Worm (Caenorhabditis elegans): ENCODE data around the gene C01G6.2.
A peak's percentile ranks its signal among the peaks of the same experiment; 100 is the strongest.

The C01G6.2 gene

ce11 chrII:9271285-9271684, 4.4 kb downstream of the C01G6.2 start:
- no peak for TF ChIP-seq T23F11.4 (GFP tag; optimal IDR thresholded peaks at IDR 0.05)
- no peak for TF ChIP-seq unc-42 (tag; optimal IDR thresholded peaks at IDR 0.05)
- TF ChIP-seq pros-1 (tag; optimal IDR thresholded peaks at IDR 0.05): no peak
- no peak for TF ChIP-seq tbx-7 (tag; optimal IDR thresholded peaks at IDR 0.05)
- no peak for TF ChIP-seq fkh-10 (GFP tag; optimal IDR thresholded peaks at IDR 0.05)
- TF ChIP-seq ceh-30 (tag; optimal IDR thresholded peaks at IDR 0.05): no peak
- no peak for TF ChIP-seq ttx-3 (tag; optimal IDR thresholded peaks at IDR 0.05)
- no peak for TF ChIP-seq hlh-30 (tag; optimal IDR thresholded peaks at IDR 0.05; ENCODE audit: insufficient read depth)
- no peak for TF ChIP-seq Y22D7AL.16 (tag; optimal IDR thresholded peaks at IDR 0.05)
- TF ChIP-seq ama-1 (optimal IDR thresholded peaks at IDR 0.05): no peak

ce11 chrII:9272942-9273341, 6.1 kb downstream of the C01G6.2 start, which contains the start of gene C01G6.4:
C01G6.4 (minus strand) TSS chrII:9273042.
- TF ChIP-seq ceh-2 (tag; optimal IDR thresholded peaks at IDR 0.05): no peak
- no peak for TF ChIP-seq ceh-19 (GFP tag; optimal IDR thresholded peaks at IDR 0.05)
- TF ChIP-seq K09A11.1 (tag; optimal IDR thresholded peaks at IDR 0.05; ENCODE audit: insufficient read depth): no peak
- TF ChIP-seq hlh-30 (tag; optimal IDR thresholded peaks at IDR 0.05; ENCODE audit: insufficient read depth): no peak
- TF ChIP-seq tbx-2 (tag; optimal IDR thresholded peaks at IDR 0.05): no peak
- TF ChIP-seq nhr-232 (tag; optimal IDR thresholded peaks at IDR 0.05): no peak
- no peak for TF ChIP-seq mec-3 (tag; optimal IDR thresholded peaks at IDR 0.05; ENCODE audit: borderline replicate concordance)
- TF ChIP-seq syd-9 (tag; optimal IDR thresholded peaks at IDR 0.05): no peak
- no peak for TF ChIP-seq nfya-1 (tag; optimal IDR thresholded peaks at IDR 0.05)
- no peak for TF ChIP-seq ama-1 (optimal IDR thresholded peaks at IDR 0.05)
- no peak for TF ChIP-seq eyg-1 (tag; optimal IDR thresholded peaks at IDR 0.05)
- no peak for TF ChIP-seq hlh-13 (GFP tag; optimal IDR thresholded peaks at IDR 0.05)
- TF ChIP-seq ceh-22 (tag; optimal IDR thresholded peaks at IDR 0.05): no peak
- no peak for TF ChIP-seq pag-3 (tag; optimal IDR thresholded peaks at IDR 0.05; ENCODE audit: borderline replicate concordance)

ce11 chrII:9273984-9274383, 7.1 kb downstream of the C01G6.2 start:
- no peak for TF ChIP-seq elt-4 (tag; optimal IDR thresholded peaks at IDR 0.05)
- TF ChIP-seq pros-1 (tag; optimal IDR thresholded peaks at IDR 0.05): peak; percentile 55
- no peak for TF ChIP-seq T23F11.4 (GFP tag; optimal IDR thresholded peaks at IDR 0.05)
- no peak for TF ChIP-seq lin-11 (tag; optimal IDR thresholded peaks at IDR 0.05)
- TF ChIP-seq ceh-18 (tag; optimal IDR thresholded peaks at IDR 0.05): peak; percentile 67
- no peak for TF ChIP-seq gmeb-2 (tag; optimal IDR thresholded peaks at IDR 0.05)
- TF ChIP-seq sox-2 (GFP tag; IDR thresholded peaks at IDR 0.05): no peak
- peak; percentile 50 for TF ChIP-seq unc-42 (tag; optimal IDR thresholded peaks at IDR 0.05)
- TF ChIP-seq pag-3 (tag; optimal IDR thresholded peaks at IDR 0.05; ENCODE audit: borderline replicate concordance): no peak
- no peak for TF ChIP-seq fkh-6 (tag; optimal IDR thresholded peaks at IDR 0.05)
- TF ChIP-seq tbx-2 (tag; optimal IDR thresholded peaks at IDR 0.05): peak; percentile 53
- peak; percentile 33 for TF ChIP-seq ref-2 (tag; optimal IDR thresholded peaks at IDR 0.05)
- TF ChIP-seq ceh-31 (tag; optimal IDR thresholded peaks at IDR 0.05): peak; percentile 73
- TF ChIP-seq ceh-2 (tag; optimal IDR thresholded peaks at IDR 0.05): no peak
- peak; percentile 98 for TF ChIP-seq hlh-30 (tag; optimal IDR thresholded peaks at IDR 0.05; ENCODE audit: insufficient read depth)
- peak; percentile 39 for TF ChIP-seq ceh-34 (tag; optimal IDR thresholded peaks at IDR 0.05)
- peak; percentile 27 for TF ChIP-seq elt-2 (tag; optimal IDR thresholded peaks at IDR 0.05)
- peak; percentile 2 for TF ChIP-seq dve-1 (tag; optimal IDR thresholded peaks at IDR 0.05)
- TF ChIP-seq pax-1 (tag; optimal IDR thresholded peaks at IDR 0.05): no peak
- peak; percentile 81 for TF ChIP-seq nfya-1 (tag; optimal IDR thresholded peaks at IDR 0.05)
- TF ChIP-seq unc-55 (GFP tag; optimal IDR thresholded peaks at IDR 0.05): peak; percentile 91
- TF ChIP-seq tbx-7 (tag; optimal IDR thresholded peaks at IDR 0.05): no peak
- TF ChIP-seq lim-6 (tag; optimal IDR thresholded peaks at IDR 0.05): no peak
- TF ChIP-seq F13H6.1 (tag; optimal IDR thresholded peaks at IDR 0.05): no peak
- TF ChIP-seq rnt-1 (tag; optimal IDR thresholded peaks at IDR 0.05): peak; percentile 37
- no peak for TF ChIP-seq ama-1 (optimal IDR thresholded peaks at IDR 0.05)
- no peak for TF ChIP-seq ceh-45 (GFP tag; IDR thresholded peaks at IDR 0.05)
- no peak for TF ChIP-seq ceh-48 (tag; optimal IDR thresholded peaks at IDR 0.05)
